Worm (Caenorhabditis elegans) whole organism, L2 larva: ENCODE results near the gene srw-67.

Source experiments
- ZK546.5 ChIP-seq: sonication (generic microtip); optimal IDR thresholded peaks from 2 replicates; lab custom pipeline; 2017; ENCODE audit warnings: missing biosample characterization, missing genetic modification characterization
- aly-2 ChIP-seq: fragments of 150-350 bp; optimal IDR thresholded peaks from 2 replicates; lab custom pipeline; 2014; ENCODE audit warnings: missing biosample characterization, missing genetic modification characterization
- elt-3 ChIP-seq: sonication (generic microtip); optimal IDR thresholded peaks from 2 replicates; lab custom pipeline; 2017; ENCODE audit warnings: missing biosample characterization, missing genetic modification characterization
- fos-1 ChIP-seq: fragments of 150-350 bp; optimal IDR thresholded peaks from 2 replicates; lab custom pipeline; 2014; ENCODE audit warnings: missing biosample characterization, missing genetic modification characterization
- lin-13 ChIP-seq: fragments of 150-350 bp; optimal IDR thresholded peaks from 2 replicates; lab custom pipeline; 2014; ENCODE audit warnings: missing biosample characterization, missing genetic modification reagents, missing genetic modification characterization
- mbf-1 ChIP-seq: sonication (generic microtip); optimal IDR thresholded peaks from 2 replicates; lab custom pipeline; 2017; ENCODE audit warnings: missing biosample characterization, missing genetic modification characterization
- nhr-11 ChIP-seq: fragments of 150-350 bp; optimal IDR thresholded peaks from 2 replicates; lab custom pipeline; 2014; ENCODE audit warnings: missing biosample characterization, missing genetic modification characterization
- nhr-237 ChIP-seq: fragments of 150-350 bp; optimal IDR thresholded peaks from 2 replicates; lab custom pipeline; 2014; ENCODE audit warnings: missing biosample characterization, missing genetic modification characterization
- nhr-6 ChIP-seq: fragments of 150-350 bp; optimal IDR thresholded peaks from 2 replicates; lab custom pipeline; 2014; ENCODE audit warnings: missing biosample characterization, missing genetic modification characterization
- nhr-77 ChIP-seq: fragments of 150-350 bp; optimal IDR thresholded peaks from 2 replicates; lab custom pipeline; 2014; ENCODE audit warnings: missing biosample characterization, missing genetic modification characterization

DNA sequence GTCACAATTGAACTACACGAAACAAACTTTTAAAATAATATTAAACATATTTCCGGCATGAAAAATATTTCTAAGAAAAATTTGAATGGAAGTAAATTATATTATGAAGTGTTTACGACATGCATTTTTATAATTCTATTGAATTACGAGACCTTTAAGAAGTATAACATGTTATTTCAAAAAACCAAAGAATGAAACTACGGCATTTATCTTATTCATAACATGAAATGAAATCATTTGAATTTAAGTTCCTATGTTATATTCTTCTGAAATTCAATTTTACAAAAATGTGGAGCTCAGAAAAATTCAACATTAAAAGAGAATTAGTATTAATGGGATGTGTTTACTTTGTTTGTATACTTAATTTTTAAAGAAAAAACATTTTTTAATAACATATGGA lies 13.6 kb downstream of the srw-67 start, which contains the start of gene srw-71:
- TF ChIP-seq aly-2 (tag; lab: Kevin White, UChicago): no peak
- no peak for TF ChIP-seq nhr-77
- no peak for TF ChIP-seq nhr-237 (tag; lab: Kevin White, UChicago)
- no peak for TF ChIP-seq fos-1 (tag; lab: Kevin White, UChicago)
- no peak for TF ChIP-seq ZK546.5 (tag; lab: Kevin White, UChicago)
- TF ChIP-seq nhr-6 (tag; lab: Kevin White, UChicago): no peak
- TF ChIP-seq mbf-1 (tag; lab: Kevin White, UChicago): no peak
- no peak for TF ChIP-seq lin-13 (GFP tag; lab: Kevin White, UChicago)
- no peak for TF ChIP-seq elt-3
- no peak for TF ChIP-seq nhr-11 (tag; lab: Kevin White, UChicago)
